Worm (Caenorhabditis elegans) whole organism, L2 larva: ENCODE data around the gene T05H4.15.

Source experiments
- C34F6.9 ChIP-seq: fragments of 150-350 bp; optimal IDR thresholded peaks from 2 replicates; lab custom pipeline; 2014; ENCODE audit warnings: missing biosample characterization, missing genetic modification characterization
- F13H6.1 ChIP-seq: sonication (generic microtip); optimal IDR thresholded peaks from 2 replicates; lab custom pipeline; 2016; ENCODE audit warnings: missing genetic modification characterization, missing compliant biosample characterization
- R02D3.7 ChIP-seq: fragments of 150-350 bp; optimal IDR thresholded peaks from 2 replicates; lab custom pipeline; 2014; ENCODE audit warnings: missing biosample characterization, missing genetic modification characterization
- Y55F3AM.14 ChIP-seq: fragments of 200-800 bp; sonication (Bioruptor generic); optimal IDR thresholded peaks from 2 replicates; lab custom pipeline; 2018; ENCODE audit warnings: mild to moderate bottlenecking, missing genetic modification characterization, missing compliant biosample characterization
- ZK546.5 ChIP-seq: sonication (generic microtip); optimal IDR thresholded peaks from 2 replicates; lab custom pipeline; 2017; ENCODE audit warnings: missing biosample characterization, missing genetic modification characterization
- aly-2 ChIP-seq: fragments of 150-350 bp; optimal IDR thresholded peaks from 2 replicates; lab custom pipeline; 2014; ENCODE audit warnings: missing biosample characterization, missing genetic modification characterization
- ama-1 ChIP-seq: fragments of 150-350 bp; optimal IDR thresholded peaks from 2 replicates; lab custom pipeline; 2018; ENCODE audit warnings: inconsistent platforms
- ceh-16 ChIP-seq: fragments of 150-350 bp; optimal IDR thresholded peaks from 2 replicates; lab custom pipeline; 2014; ENCODE audit warnings: missing biosample characterization, missing genetic modification characterization
- ceh-82 ChIP-seq: fragments of 150-350 bp; optimal IDR thresholded peaks from 2 replicates; lab custom pipeline; 2014; ENCODE audit warnings: missing biosample characterization, missing genetic modification characterization
- crh-2 ChIP-seq: sonication (generic microtip); optimal IDR thresholded peaks from 2 replicates; lab custom pipeline; 2017; ENCODE audit warnings: missing biosample characterization, missing genetic modification characterization
- dmd-4 ChIP-seq: sonication (generic microtip); optimal IDR thresholded peaks from 2 replicates; lab custom pipeline; 2017; ENCODE audit warnings: missing biosample characterization, missing genetic modification characterization
- egl-27 ChIP-seq: sonication (generic microtip); optimal IDR thresholded peaks from 3 replicates; lab custom pipeline; 2017; ENCODE audit warnings: missing biosample characterization, missing genetic modification reagents, missing genetic modification characterization
- elt-1 ChIP-seq: fragments of 150-350 bp; optimal IDR thresholded peaks from 2 replicates; lab custom pipeline; 2014; ENCODE audit warnings: missing biosample characterization, missing genetic modification characterization
- elt-3 ChIP-seq: sonication (generic microtip); optimal IDR thresholded peaks from 2 replicates; lab custom pipeline; 2017; ENCODE audit warnings: missing biosample characterization, missing genetic modification characterization
- fos-1 ChIP-seq: fragments of 150-350 bp; optimal IDR thresholded peaks from 2 replicates; lab custom pipeline; 2014; ENCODE audit warnings: missing biosample characterization, missing genetic modification characterization
- gmeb-1 ChIP-seq: fragments of 150-350 bp; optimal IDR thresholded peaks from 2 replicates; lab custom pipeline; 2014; ENCODE audit warnings: missing biosample characterization, missing genetic modification characterization
- lin-13 ChIP-seq: fragments of 150-350 bp; optimal IDR thresholded peaks from 2 replicates; lab custom pipeline; 2014; ENCODE audit warnings: missing biosample characterization, missing genetic modification reagents, missing genetic modification characterization
- lsy-2 ChIP-seq, 2 experiments: fragments of 150-350 bp in 1 of 2; sonication (generic microtip) in 1 of 2; optimal IDR thresholded peaks; 2 replicates each; lab custom pipeline; 2014 to 2017; ENCODE audit warnings: missing biosample characterization in 2 of 2, missing genetic modification characterization in 2 of 2
- mbf-1 ChIP-seq: sonication (generic microtip); optimal IDR thresholded peaks from 2 replicates; lab custom pipeline; 2017; ENCODE audit warnings: missing biosample characterization, missing genetic modification characterization
- mdl-1 ChIP-seq, 2 experiments: fragments of 150-350 bp in 1 of 2; sonication (generic microtip) in 1 of 2; optimal IDR thresholded peaks; 2 replicates each; lab custom pipeline; 2017; ENCODE audit warnings: missing biosample characterization in 2 of 2, missing genetic modification characterization in 2 of 2
- nhr-10 ChIP-seq: sonication (generic microtip); optimal IDR thresholded peaks from 2 replicates; lab custom pipeline; 2017; ENCODE audit warnings: missing biosample characterization, missing genetic modification characterization
- nhr-12 ChIP-seq: fragments of 150-350 bp; optimal IDR thresholded peaks from 2 replicates; lab custom pipeline; 2014; ENCODE audit warnings: missing biosample characterization, missing genetic modification characterization
- nhr-129 ChIP-seq: fragments of 150-350 bp; optimal IDR thresholded peaks from 2 replicates; lab custom pipeline; 2014; ENCODE audit warnings: missing biosample characterization, missing genetic modification characterization
- nhr-21 ChIP-seq: fragments of 150-350 bp; optimal IDR thresholded peaks from 2 replicates; lab custom pipeline; 2014; ENCODE audit warnings: missing biosample characterization, missing genetic modification characterization
- nhr-25 ChIP-seq: fragments of 150-350 bp; sonication (generic microtip); optimal IDR thresholded peaks from 3 replicates; lab custom pipeline; 2014; ENCODE audit warnings: missing biosample characterization, missing genetic modification characterization
- nhr-6 ChIP-seq: fragments of 150-350 bp; optimal IDR thresholded peaks from 2 replicates; lab custom pipeline; 2014; ENCODE audit warnings: missing biosample characterization, missing genetic modification characterization
- nhr-77 ChIP-seq: fragments of 150-350 bp; optimal IDR thresholded peaks from 2 replicates; lab custom pipeline; 2014; ENCODE audit warnings: missing biosample characterization, missing genetic modification characterization
- peb-1 ChIP-seq: fragments of 150-350 bp; optimal IDR thresholded peaks from 2 replicates; lab custom pipeline; 2014; ENCODE audit warnings: missing biosample characterization, missing genetic modification characterization
- sem-4 ChIP-seq: fragments of 150-350 bp; optimal IDR thresholded peaks from 2 replicates; lab custom pipeline; 2014; ENCODE audit warnings: missing biosample characterization, missing genetic modification reagents, missing genetic modification characterization
- skn-1 ChIP-seq: sonication (generic microtip); optimal IDR thresholded peaks from 2 replicates; lab custom pipeline; 2017; ENCODE audit warnings: missing biosample characterization, missing genetic modification characterization
- sma-3 ChIP-seq: sonication (generic microtip); optimal IDR thresholded peaks from 2 replicates; lab custom pipeline; 2016; ENCODE audit warnings: missing genetic modification reagents, missing genetic modification characterization, missing compliant biosample characterization
- sma-9 ChIP-seq, 2 experiments: fragments of 150-350 bp in 1 of 2; sonication (generic microtip) in 1 of 2; optimal IDR thresholded peaks; 2 replicates each; lab custom pipeline; 2014 to 2016; ENCODE audit warnings: missing genetic modification characterization in 2 of 2, mild to moderate bottlenecking in 1 of 2, missing biosample characterization in 1 of 2, missing compliant biosample characterization in 1 of 2, missing genetic modification reagents in 1 of 2, moderate library complexity in 1 of 2
- snpc-4 ChIP-seq: fragments of 150-350 bp; optimal IDR thresholded peaks from 2 replicates; lab custom pipeline; 2014; ENCODE audit warnings: missing biosample characterization, missing genetic modification characterization
- unc-39 ChIP-seq: fragments of 150-350 bp; optimal IDR thresholded peaks from 2 replicates; lab custom pipeline; 2014; ENCODE audit warnings: missing biosample characterization, missing genetic modification characterization
- unc-55 ChIP-seq: fragments of 150-350 bp; sonication (generic microtip); optimal IDR thresholded peaks from 3 replicates; lab custom pipeline; 2014; ENCODE audit warnings: missing biosample characterization, missing genetic modification reagents, missing genetic modification characterization
- ztf-1 ChIP-seq: fragments of 200-800 bp; sonication (Bioruptor generic); conservative IDR thresholded peaks from 2 replicates; pipeline ENCODE4 v1.3.6; 2022; ENCODE audit warnings: missing genetic modification characterization, missing compliant biosample characterization
- ztf-11 ChIP-seq: sonication (generic microtip); optimal IDR thresholded peaks from 2 replicates; lab custom pipeline; 2017; ENCODE audit warnings: missing biosample characterization, missing genetic modification characterization
- ztf-4 ChIP-seq: fragments of 150-350 bp; optimal IDR thresholded peaks from 2 replicates; lab custom pipeline; 2014; ENCODE audit warnings: missing biosample characterization, missing genetic modification characterization

Gene T05H4.15

ce11 chrV:6427433-6427832, 14.1 kb downstream of the T05H4.15 start:
- peak; percentile 53 for TF ChIP-seq crh-2 (tag; lab: Kevin White, UChicago)
- no peak for TF ChIP-seq nhr-12 (tag; lab: Kevin White, UChicago)
- TF ChIP-seq unc-39 (tag; lab: Kevin White, UChicago) = no peak
- peak; percentile 24 for TF ChIP-seq lin-13 (GFP tag; lab: Kevin White, UChicago)
- TF ChIP-seq nhr-129 (tag; lab: Kevin White, UChicago) = peak; percentile 5
- peak; percentile 32 for TF ChIP-seq fos-1 (tag; lab: Kevin White, UChicago)
- peak; percentile 10 for TF ChIP-seq sma-9 (GFP tag; optimal IDR thresholded peaks at IDR 0.05; lab: Kevin White, UChicago)
- TF ChIP-seq sma-9 (tag; optimal IDR thresholded peaks at IDR 0.05; lab: Kevin White, UChicago) = no peak
- no peak for TF ChIP-seq mbf-1 (tag; lab: Kevin White, UChicago)
- TF ChIP-seq snpc-4 (tag; lab: Kevin White, UChicago) = no peak
- TF ChIP-seq sem-4 (tag; lab: Kevin White, UChicago) = peak; percentile 20
- peak; percentile 22 for TF ChIP-seq nhr-21
- peak; percentile 36 to 81 for TF ChIP-seq lsy-2 (tag; optimal IDR thresholded peaks at IDR 0.05; lab: Kevin White, UChicago)
- no peak for TF ChIP-seq ztf-4 (tag; lab: Kevin White, UChicago)
- TF ChIP-seq nhr-77 (tag; lab: Kevin White, UChicago) = no peak
- TF ChIP-seq F13H6.1 (tag; lab: Kevin White, UChicago) = peak; percentile 65
- TF ChIP-seq unc-55 (GFP tag; lab: Kevin White, UChicago) = peak; percentile 58
- no peak for TF ChIP-seq Y55F3AM.14 (GFP tag; lab: Kevin White, UChicago)
- peak; percentile 30 for TF ChIP-seq sma-3
- TF ChIP-seq elt-1 (tag; lab: Kevin White, UChicago) = no peak
- TF ChIP-seq nhr-6 (tag; lab: Kevin White, UChicago) = peak; percentile 4
- TF ChIP-seq mdl-1 (tag; optimal IDR thresholded peaks at IDR 0.05; lab: Kevin White, UChicago) = no peak
- no peak for TF ChIP-seq ZK546.5 (tag; lab: Kevin White, UChicago)
- TF ChIP-seq C34F6.9 (tag; lab: Kevin White, UChicago) = peak; percentile 57
- peak; percentile 45 for TF ChIP-seq nhr-25 (tag; lab: Kevin White, UChicago)

- TF ChIP-seq nhr-10 (no peak), Y55F3AM.14 (GFP tag; lab: Kevin White, UChicago) (peak; percentile 11)
These were observed 14.7 kb downstream of the T05H4.15 start, which contains the start of gene atp-4 for ce11 chrV:6426843-6427242. Gene atp-4, minus strand, starts transcription at chrV:6427112.

ce11 chrV:6425927-6426326, 15.6 kb downstream of the T05H4.15 start, which contains the start of gene T05H4.11:
Gene T05H4.11, minus strand, starts transcription at chrV:6426261.
- TF ChIP-seq ztf-1 (GFP tag; lab: Robert Waterston, UW) (no peak), F13H6.1 (tag; lab: Kevin White, UChicago) (peak; percentile 8), sma-3 (peak; percentile 44), Y55F3AM.14 (GFP tag; lab: Kevin White, UChicago) (no peak), ceh-16 (tag; lab: Kevin White, UChicago) (no peak), crh-2 (tag; lab: Kevin White, UChicago) (peak; percentile 4), aly-2 (tag; lab: Kevin White, UChicago) (no peak), skn-1 (no peak), sma-9 (GFP tag; optimal IDR thresholded peaks at IDR 0.05; lab: Kevin White, UChicago) (no peak), sma-9 (tag; optimal IDR thresholded peaks at IDR 0.05; lab: Kevin White, UChicago) (no peak), peb-1 (tag; lab: Kevin White, UChicago) (no peak), lsy-2 (tag; optimal IDR thresholded peaks at IDR 0.05; lab: Kevin White, UChicago) (peak in 1 of 2 experiments; percentile 4), R02D3.7 (tag; lab: Kevin White, UChicago) (no peak), dmd-4 (tag; lab: Kevin White, UChicago) (no peak), gmeb-1 (peak; percentile 26), nhr-12 (tag; lab: Kevin White, UChicago) (no peak), ztf-11 (tag; lab: Kevin White, UChicago) (no peak), ama-1 (lab: Kevin White, UChicago) (peak; percentile 24)

ce11 chrV:6424055-6424454, 17.5 kb downstream of the T05H4.15 start, which contains the start of gene urb-1:
Gene urb-1, minus strand, starts transcription at chrV:6424155.
- TF ChIP-seq F13H6.1 (tag; lab: Kevin White, UChicago) (no peak), ZK546.5 (tag; lab: Kevin White, UChicago) (no peak), unc-39 (tag; lab: Kevin White, UChicago) (no peak), ama-1 (lab: Kevin White, UChicago) (no peak), nhr-77 (tag; lab: Kevin White, UChicago) (no peak), nhr-10 (no peak), egl-27 (no peak), lsy-2 (tag; optimal IDR thresholded peaks at IDR 0.05; lab: Kevin White, UChicago) (no peak), R02D3.7 (tag; lab: Kevin White, UChicago) (no peak), ceh-82 (tag; lab: Kevin White, UChicago) (no peak), aly-2 (tag; lab: Kevin White, UChicago) (no peak), nhr-25 (tag; lab: Kevin White, UChicago) (no peak), elt-3 (tag; lab: Kevin White, UChicago) (no peak), gmeb-1 (no peak), Y55F3AM.14 (GFP tag; lab: Kevin White, UChicago) (no peak)
